Fruit fly (Drosophila melanogaster) whole organism, embryonic: Measurements from ENCODE around the gene CG32645.

Experiments
- CG1024 ChIP-seq: fragments of 200-800 bp; sonication (Bioruptor generic); IDR thresholded peaks from 2 replicates; pipeline ENCODE4 v1.3.6; 2022; ENCODE audit warnings: missing biosample characterization, missing genetic modification characterization
- CG10321 ChIP-seq: fragments of 200-800 bp; sonication (Bioruptor generic); IDR thresholded peaks from 2 replicates; pipeline ENCODE4 v1.3.6; 2022; ENCODE audit warnings: missing biosample characterization, missing genetic modification characterization
- CG10431 ChIP-seq: fragments of 200-800 bp; sonication (Bioruptor generic); optimal IDR thresholded peaks from 3 replicates; lab custom pipeline; 2018; ENCODE audit warnings: missing biosample characterization, mild to moderate bottlenecking, missing genetic modification characterization
- CG10543 ChIP-seq: fragments of 200-800 bp; sonication (Bioruptor generic); optimal IDR thresholded peaks from 3 replicates; lab custom pipeline; 2017; ENCODE audit warnings: missing biosample characterization, mild to moderate bottlenecking, missing genetic modification characterization, moderate library complexity
- CG10565 ChIP-seq: fragments of 200-800 bp; sonication (Bioruptor generic); optimal IDR thresholded peaks from 3 replicates; lab custom pipeline; 2016; ENCODE audit warnings: missing biosample characterization, mild to moderate bottlenecking, missing genetic modification characterization
- CG11695 ChIP-seq: fragments of 200-800 bp; sonication (Bioruptor generic); IDR thresholded peaks from 3 replicates; pipeline ENCODE4 v1.3.6; 2022; ENCODE audit warnings: missing biosample characterization, missing genetic modification characterization
- CG12071 ChIP-seq: fragments of 200-800 bp; sonication (Bioruptor generic); optimal IDR thresholded peaks from 3 replicates; lab custom pipeline; 2018; ENCODE audit warnings: missing biosample characterization, mild to moderate bottlenecking, missing genetic modification characterization
- CG13287 ChIP-seq: fragments of 200-800 bp; sonication (Bioruptor generic); IDR thresholded peaks from 2 replicates; pipeline ENCODE4 v1.3.6; 2022; ENCODE audit warnings: missing biosample characterization, missing genetic modification characterization; ENCODE audit not compliant: partially characterized antibody
- CG16813 ChIP-seq: fragments of 200-800 bp; sonication (Bioruptor generic); IDR thresholded peaks from 3 replicates; pipeline ENCODE4 v1.3.6; 2022; ENCODE audit warnings: missing biosample characterization, missing genetic modification characterization; ENCODE audit not compliant: partially characterized antibody
- CG17568 ChIP-seq: fragments of 200-800 bp; sonication (Bioruptor generic); optimal IDR thresholded peaks from 2 replicates; lab custom pipeline; 2018; ENCODE audit warnings: missing biosample characterization, mild to moderate bottlenecking, missing genetic modification characterization, moderate library complexity
- CG18262 ChIP-seq: fragments of 200-800 bp; optimal IDR thresholded peaks from 3 replicates; lab custom pipeline; 2019; ENCODE audit warnings: missing biosample characterization, mild to moderate bottlenecking, missing genetic modification characterization, moderate library complexity
- CG2120 ChIP-seq: fragments of 200-800 bp; sonication (Bioruptor generic); optimal IDR thresholded peaks from 3 replicates; lab custom pipeline; 2016; ENCODE audit warnings: missing biosample characterization, missing genetic modification characterization
- CG2712 ChIP-seq: fragments of 200-800 bp; optimal IDR thresholded peaks from 3 replicates; lab custom pipeline; 2019; ENCODE audit warnings: missing biosample characterization, mild to moderate bottlenecking, missing genetic modification characterization, moderate library complexity
- CG31441 ChIP-seq: fragments of 200-800 bp; sonication (Bioruptor generic); IDR thresholded peaks from 2 replicates; pipeline ENCODE4 v1.3.6; 2022; ENCODE audit warnings: missing biosample characterization, missing genetic modification characterization
- CG33557 ChIP-seq: fragments of 200-800 bp; sonication (Bioruptor generic); optimal IDR thresholded peaks from 2 replicates; lab custom pipeline; 2019; ENCODE audit warnings: missing biosample characterization, mild to moderate bottlenecking, missing genetic modification characterization, moderate library complexity
- CG34422 ChIP-seq: fragments of 200-800 bp; sonication (Bioruptor generic); IDR thresholded peaks from 3 replicates; pipeline ENCODE4 v1.3.6; 2022; ENCODE audit warnings: missing biosample characterization, missing genetic modification characterization
- CG6683 ChIP-seq: fragments of 200-800 bp; sonication (Bioruptor generic); optimal IDR thresholded peaks from 2 replicates; lab custom pipeline; 2017; ENCODE audit warnings: missing biosample characterization, mild to moderate bottlenecking, missing genetic modification characterization, missing genetic modification reagents
- CG6765 ChIP-seq: fragments of 200-800 bp; sonication (Bioruptor generic); optimal IDR thresholded peaks from 3 replicates; lab custom pipeline; 2017; ENCODE audit warnings: missing biosample characterization, mild to moderate bottlenecking, missing genetic modification characterization
- Dbx ChIP-seq: fragments of 200-800 bp; sonication (Bioruptor generic); IDR thresholded peaks from 3 replicates; pipeline ENCODE4 v1.3.6; 2022; ENCODE audit warnings: missing biosample characterization, missing genetic modification characterization
- Dip3 ChIP-seq: fragments of 200-800 bp; sonication (Bioruptor generic); optimal IDR thresholded peaks from 3 replicates; lab custom pipeline; 2016; ENCODE audit warnings: missing biosample characterization, missing genetic modification characterization
- Dp ChIP-seq: fragments of 200-800 bp; sonication (Bioruptor generic); optimal IDR thresholded peaks from 2 replicates; lab custom pipeline; 2018; ENCODE audit warnings: missing biosample characterization, mild to moderate bottlenecking, missing genetic modification characterization, moderate library complexity
- Ets97D ChIP-seq: fragments of 200-800 bp; sonication (Bioruptor generic); optimal IDR thresholded peaks from 3 replicates; lab custom pipeline; 2016; ENCODE audit warnings: missing biosample characterization, missing genetic modification characterization
- Fer1 ChIP-seq: fragments of 200-800 bp; sonication (Bioruptor generic); optimal IDR thresholded peaks from 2 replicates; lab custom pipeline; 2017; ENCODE audit warnings: missing biosample characterization, mild to moderate bottlenecking, missing genetic modification characterization
- HLH3B ChIP-seq: fragments of 200-800 bp; sonication (Bioruptor generic); IDR thresholded peaks from 2 replicates; pipeline ENCODE4 v1.3.6; 2022; ENCODE audit warnings: missing biosample characterization, missing genetic modification characterization
- Kr ChIP-seq: fragments of 200-800 bp; sonication (Bioruptor generic); optimal IDR thresholded peaks from 2 replicates; lab custom pipeline; 2017; ENCODE audit warnings: missing biosample characterization, mild to moderate bottlenecking, missing genetic modification characterization
- Lim3 ChIP-seq: fragments of 200-800 bp; sonication (Bioruptor generic); IDR thresholded peaks from 2 replicates; pipeline ENCODE4 v1.3.6; 2022; ENCODE audit warnings: missing biosample characterization, missing genetic modification characterization
- MESR4 ChIP-seq: fragments of 200-800 bp; sonication (Bioruptor generic); optimal IDR thresholded peaks from 2 replicates; lab custom pipeline; 2018; ENCODE audit warnings: missing biosample characterization, mild to moderate bottlenecking, missing genetic modification characterization, moderate library complexity
- Max ChIP-seq: fragments of 200-800 bp; sonication (Bioruptor generic); optimal IDR thresholded peaks from 2 replicates; lab custom pipeline; 2016; ENCODE audit warnings: missing biosample characterization, mild to moderate bottlenecking, missing genetic modification characterization
- Meics ChIP-seq: fragments of 200-800 bp; sonication (Bioruptor generic); optimal IDR thresholded peaks from 2 replicates; lab custom pipeline; 2017; ENCODE audit warnings: missing biosample characterization, mild to moderate bottlenecking, missing genetic modification characterization
- Mes4 ChIP-seq: fragments of 200-800 bp; sonication (Bioruptor generic); optimal IDR thresholded peaks from 2 replicates; lab custom pipeline; 2016; ENCODE audit warnings: missing biosample characterization, missing genetic modification characterization
- NC2α ChIP-seq: fragments of 200-800 bp; sonication (Bioruptor generic); optimal IDR thresholded peaks from 2 replicates; lab custom pipeline; 2016; ENCODE audit warnings: missing biosample characterization, missing genetic modification characterization
- NK7.1 ChIP-seq: fragments of 200-800 bp; sonication (Bioruptor generic); optimal IDR thresholded peaks from 3 replicates; lab custom pipeline; 2016; ENCODE audit warnings: missing biosample characterization, missing genetic modification characterization
- Opbp ChIP-seq: fragments of 200-800 bp; sonication (Bioruptor generic); IDR thresholded peaks from 3 replicates; pipeline ENCODE4 v1.3.6; 2022; ENCODE audit warnings: missing biosample characterization, missing genetic modification characterization; ENCODE audit not compliant: partially characterized antibody
- Rfx ChIP-seq: fragments of 200-800 bp; sonication (Bioruptor generic); IDR thresholded peaks from 2 replicates; pipeline ENCODE4 v1.3.6; 2022; ENCODE audit warnings: missing biosample characterization, missing genetic modification characterization
- Scr ChIP-seq: fragments of 200-800 bp; sonication (Bioruptor generic); IDR thresholded peaks from 2 replicates; pipeline ENCODE4 v1.3.6; 2022; ENCODE audit warnings: missing biosample characterization, missing genetic modification characterization; ENCODE audit not compliant: partially characterized antibody
- Side ChIP-seq: fragments of 200-800 bp; sonication (Bioruptor generic); optimal IDR thresholded peaks from 2 replicates; lab custom pipeline; 2016; ENCODE audit warnings: missing biosample characterization, missing genetic modification characterization
- Sox102F ChIP-seq: fragments of 200-800 bp; sonication (Bioruptor generic); optimal IDR thresholded peaks from 2 replicates; lab custom pipeline; 2018; ENCODE audit warnings: missing biosample characterization, mild to moderate bottlenecking, missing genetic modification characterization, moderate library complexity
- ci ChIP-seq: fragments of 200-800 bp; sonication (Bioruptor generic); IDR thresholded peaks from 3 replicates; pipeline ENCODE4 v1.3.6; 2022; ENCODE audit warnings: missing biosample characterization, missing genetic modification characterization
- ftz-f1 ChIP-seq: fragments of 200-800 bp; sonication (Bioruptor generic); optimal IDR thresholded peaks from 2 replicates; lab custom pipeline; 2016; ENCODE audit warnings: missing biosample characterization, missing genetic modification characterization
- gsb ChIP-seq: fragments of 200-800 bp; sonication (Bioruptor generic); IDR thresholded peaks from 2 replicates; pipeline ENCODE4 v1.3.6; 2022; ENCODE audit warnings: missing biosample characterization, missing genetic modification characterization
- ham ChIP-seq: fragments of 200-800 bp; sonication (Bioruptor generic); IDR thresholded peaks from 2 replicates; pipeline ENCODE4 v1.3.6; 2022; ENCODE audit warnings: missing biosample characterization, missing genetic modification characterization
- hbn ChIP-seq: fragments of 200-800 bp; sonication (Bioruptor generic); IDR thresholded peaks from 2 replicates; pipeline ENCODE4 v1.3.6; 2022; ENCODE audit warnings: missing biosample characterization, missing genetic modification characterization; ENCODE audit not compliant: partially characterized antibody
- hth ChIP-seq: fragments of >200 bp; optimal IDR thresholded peaks from 2 replicates; lab custom pipeline; 2017; ENCODE audit warnings: inconsistent platforms
- insv ChIP-seq, 2 experiments: fragments of 200-800 bp; sonication (Bioruptor generic); optimal IDR thresholded peaks; 3 replicates each; lab custom pipeline; 2016 to 2018; ENCODE audit warnings: missing biosample characterization in 2 of 2, missing genetic modification characterization in 2 of 2
- luna ChIP-seq: fragments of 200-800 bp; sonication (Bioruptor generic); optimal IDR thresholded peaks from 2 replicates; lab custom pipeline; 2016; ENCODE audit warnings: missing biosample characterization, missing genetic modification characterization
- otp ChIP-seq: fragments of 200-800 bp; sonication (Bioruptor generic); IDR thresholded peaks from 3 replicates; pipeline ENCODE4, ENCODE4 v1.3.6; 2022; ENCODE audit warnings: missing biosample characterization, missing genetic modification characterization
- phol ChIP-seq: fragments of 200-800 bp; sonication (Bioruptor generic); optimal IDR thresholded peaks from 3 replicates; lab custom pipeline; 2018; ENCODE audit warnings: missing biosample characterization, mild to moderate bottlenecking, missing genetic modification characterization, moderate library complexity
- pzg ChIP-seq: fragments of 200-800 bp; sonication (Bioruptor generic); optimal IDR thresholded peaks from 3 replicates; lab custom pipeline; 2018; ENCODE audit warnings: missing biosample characterization, mild to moderate bottlenecking, missing genetic modification characterization, moderate library complexity
- stwl ChIP-seq: fragments of 200-800 bp; sonication (Bioruptor generic); optimal IDR thresholded peaks from 3 replicates; lab custom pipeline; 2018; ENCODE audit warnings: missing biosample characterization, mild to moderate bottlenecking, missing genetic modification characterization, moderate library complexity
- tll ChIP-seq, 2 experiments: fragments of 200-800 bp in 1 of 2; fragments of >200 bp in 1 of 2; sonication (Bioruptor generic) in 1 of 2; optimal IDR thresholded peaks; 2 replicates each; lab custom pipeline; 2017 to 2019; ENCODE audit warnings: missing biosample characterization in 2 of 2, missing genetic modification characterization in 2 of 2, mild to moderate bottlenecking in 1 of 2, moderate library complexity in 1 of 2
- tna ChIP-seq: fragments of 200-800 bp; sonication (Bioruptor generic); IDR thresholded peaks from 2 replicates; pipeline ENCODE4 v1.3.6; 2022; ENCODE audit warnings: missing biosample characterization, missing genetic modification characterization; ENCODE audit not compliant: partially characterized antibody

The CG32645 gene

DNA sequence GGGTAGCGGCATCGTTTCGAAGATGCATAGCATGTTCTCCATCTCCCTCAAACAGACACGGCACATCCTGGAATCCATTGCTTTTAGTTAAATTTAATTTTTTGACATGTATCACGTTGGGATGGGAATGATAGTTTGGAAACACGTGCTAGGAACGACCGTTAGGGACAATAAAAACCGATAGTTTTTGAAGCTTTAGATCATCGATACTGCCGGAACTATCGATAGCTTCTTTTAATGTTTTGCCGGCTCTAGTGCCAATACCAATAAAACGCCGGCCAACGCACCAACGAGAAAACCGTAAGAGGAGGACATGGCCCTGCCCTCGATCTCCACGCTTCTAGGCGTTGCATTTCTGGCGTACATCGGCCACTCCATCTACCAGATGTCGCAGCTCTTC, 15.8 kb downstream of the CG32645 start, which contains the start of the genes CG4318 and CG4332 (continued):
- TF ChIP-seq CG2120 (GFP tag; lab: Kevin White, UChicago) (no peak), tll (GFP tag; optimal IDR thresholded peaks at IDR 0.05; lab: Kevin White, UChicago) (no peak), CG33557 (GFP tag; lab: Kevin White, UChicago) (no peak), CG10321 (no peak), Ets97D (GFP tag; lab: Kevin White, UChicago) (peak; percentile 40), stwl (tag; lab: Kevin White, UChicago) (peak; percentile 59), NC2α (no peak), CG13287 (GFP tag; lab: Robert Waterston, UW) (peak; percentile 92), CG11695 (GFP tag; lab: Robert Waterston, UW) (no peak), CG10431 (GFP tag; lab: Kevin White, UChicago) (no peak), CG10543 (GFP tag; lab: Kevin White, UChicago) (no peak), hbn (peak; percentile 82), CG31441 (GFP tag; lab: Robert Waterston, UW) (no peak), CG34422 (peak; percentile 45; the same call in 1 of the 3 replicates), gsb (GFP tag; lab: Robert Waterston, UW) (no peak), CG18262 (tag; lab: Kevin White, UChicago) (no peak), ci (no peak), CG17568 (no peak), CG6683 (GFP tag; lab: Kevin White, UChicago) (no peak), Scr (GFP tag; lab: Robert Waterston, UW) (peak; percentile 87), luna (no peak), NK7.1 (GFP tag; lab: Kevin White, UChicago) (no peak), HLH3B (GFP tag; lab: Robert Waterston, UW) (no peak), tna (GFP tag; lab: Robert Waterston, UW) (peak; percentile 82), otp (no peak), Fer1 (GFP tag; lab: Kevin White, UChicago) (no peak), pzg (GFP tag; lab: Kevin White, UChicago) (peak; percentile 53), hth (lab: Kevin White, UChicago) (no peak), Dbx (GFP tag; lab: Robert Waterston, UW) (0 out of 3 replicates have a peak, but pooled peaks have one; percentile 7), ham (GFP tag; lab: Robert Waterston, UW) (no peak), ftz-f1 (GFP tag; lab: Kevin White, UChicago) (peak; percentile 2), Sox102F (GFP tag; lab: Kevin White, UChicago) (no peak), phol (tag; lab: Kevin White, UChicago) (peak; percentile 30), CG12071 (no peak), CG16813 (GFP tag; lab: Robert Waterston, UW) (peak; percentile 85), MESR4 (GFP tag; lab: Kevin White, UChicago) (peak; percentile 48), Kr (GFP tag; lab: Kevin White, UChicago) (no peak), Meics (GFP tag; lab: Kevin White, UChicago) (no peak), Dip3 (GFP tag; lab: Kevin White, UChicago) (no peak), Mes4 (no peak), CG1024 (GFP tag; lab: Robert Waterston, UW) (no peak), insv (GFP tag; optimal IDR thresholded peaks at IDR 0.05; lab: Kevin White, UChicago) (no peak), CG10565 (no peak), Rfx (peak; percentile 38; the same call in 1 of the 2 replicates), Dp (GFP tag; lab: Kevin White, UChicago) (peak; percentile 22), Max (peak; percentile 44), CG6765 (GFP tag; lab: Kevin White, UChicago) (no peak), Side (no peak), Opbp (GFP tag; lab: Robert Waterston, UW) (peak; percentile 89), CG2712 (tag; lab: Kevin White, UChicago) (no peak), Lim3 (GFP tag; lab: Robert Waterston, UW) (no peak)
